Worm (Caenorhabditis elegans): ENCODE data around the gene F47F2.3.

The F47F2.3 gene

ce11 chrX:3875714-3876113 lies 19.8 kb downstream of the F47F2.3 start:
- no peak for TF ChIP-seq lin-11 (tag; optimal IDR thresholded peaks at IDR 0.05)
- no peak for TF ChIP-seq ztf-11 (tag; optimal IDR thresholded peaks at IDR 0.05)
- TF ChIP-seq nhr-129 (tag; optimal IDR thresholded peaks at IDR 0.05) = no peak
- no peak for TF ChIP-seq gmeb-1 (tag; optimal IDR thresholded peaks at IDR 0.05)
- TF ChIP-seq Y55F3AM.14 (GFP tag; optimal IDR thresholded peaks at IDR 0.05) = no peak
- TF ChIP-seq ztf-4 (tag; optimal IDR thresholded peaks at IDR 0.05) = no peak

ce11 chrX:3873445-3873844 lies 22.0 kb downstream of the F47F2.3 start, which contains the start of gene lim-4:
Gene lim-4 (minus strand): TSS chrX:3873545.
- no peak for TF ChIP-seq sma-3 (GFP tag; optimal IDR thresholded peaks at IDR 0.05)
- no peak for TF ChIP-seq sem-4 (tag; optimal IDR thresholded peaks at IDR 0.05)
- no peak for TF ChIP-seq nhr-12 (tag; optimal IDR thresholded peaks at IDR 0.05)
- TF ChIP-seq peb-1 (tag; optimal IDR thresholded peaks at IDR 0.05) = no peak
- TF ChIP-seq nhr-23 (tag; optimal IDR thresholded peaks at IDR 0.05) = no peak
- TF ChIP-seq elt-1 (tag; optimal IDR thresholded peaks at IDR 0.05) = no peak
- no peak for TF ChIP-seq nhr-237 (tag; optimal IDR thresholded peaks at IDR 0.05)
- no peak for TF ChIP-seq fos-1 (tag; optimal IDR thresholded peaks at IDR 0.05)
- no peak for TF ChIP-seq ama-1 (optimal IDR thresholded peaks at IDR 0.05)
- TF ChIP-seq mbf-1 (tag; optimal IDR thresholded peaks at IDR 0.05) = no peak

ce11 chrX:3871578-3872234 lies 23.8 kb downstream of the F47F2.3 start:
- TF ChIP-seq lin-11 (tag; optimal IDR thresholded peaks at IDR 0.05) = no peak
- peak; percentile 29 for TF ChIP-seq zag-1 (tag; optimal IDR thresholded peaks at IDR 0.05)
- TF ChIP-seq lin-39 (tag; optimal IDR thresholded peaks at IDR 0.05) = no peak

- TF ChIP-seq unc-62 (GFP tag; optimal IDR thresholded peaks at IDR 0.05) (no peak), fos-1 (tag; optimal IDR thresholded peaks at IDR 0.05) (no peak), mab-5 (tag; optimal IDR thresholded peaks at IDR 0.05) (no peak), ztf-1 (GFP tag; conservative IDR thresholded peaks at IDR 0.05) (no peak), mbf-1 (tag; optimal IDR thresholded peaks at IDR 0.05) (no peak), nhr-25 (tag; optimal IDR thresholded peaks at IDR 0.05) (peak; percentile 45), skn-1 (tag; optimal IDR thresholded peaks at IDR 0.05) (no peak), elt-1 (tag; optimal IDR thresholded peaks at IDR 0.05) (no peak), ZK546.5 (tag; optimal IDR thresholded peaks at IDR 0.05) (no peak), elt-3 (tag; optimal IDR thresholded peaks at IDR 0.05) (no peak), blmp-1 (tag; optimal IDR thresholded peaks at IDR 0.05; ENCODE audit: insufficient read depth) (peak; percentile 6)
Observed at ce11 chrX:3867760-3868159, 27.7 kb downstream of the F47F2.3 start.

- TF ChIP-seq nhr-10 (tag; optimal IDR thresholded peaks at IDR 0.05) (no peak), R02D3.7 (tag; optimal IDR thresholded peaks at IDR 0.05) (no peak), nhr-6 (tag; optimal IDR thresholded peaks at IDR 0.05) (no peak), nhr-129 (tag; optimal IDR thresholded peaks at IDR 0.05) (no peak), dmd-4 (tag; optimal IDR thresholded peaks at IDR 0.05) (no peak), blmp-1 (tag; optimal IDR thresholded peaks at IDR 0.05; ENCODE audit: insufficient read depth) (no peak), ZK546.5 (tag; optimal IDR thresholded peaks at IDR 0.05) (no peak), lin-11 (tag; optimal IDR thresholded peaks at IDR 0.05) (no peak), nhr-23 (tag; optimal IDR thresholded peaks at IDR 0.05) (no peak), nhr-25 (tag; optimal IDR thresholded peaks at IDR 0.05) (no peak), skn-1 (tag; optimal IDR thresholded peaks at IDR 0.05) (no peak), lin-39 (tag; optimal IDR thresholded peaks at IDR 0.05) (no peak), ztf-1 (GFP tag; conservative IDR thresholded peaks at IDR 0.05) (no peak), peb-1 (tag; optimal IDR thresholded peaks at IDR 0.05) (no peak), sem-4 (tag; optimal IDR thresholded peaks at IDR 0.05) (no peak), ceh-82 (tag; optimal IDR thresholded peaks at IDR 0.05) (no peak), ztf-4 (tag; optimal IDR thresholded peaks at IDR 0.05) (no peak), crh-2 (tag; optimal IDR thresholded peaks at IDR 0.05) (no peak)
Observed at ce11 chrX:3866197-3866596, 29.3 kb downstream of the F47F2.3 start.

ce11 chrX:3861294-3861693 lies 34.2 kb downstream of the F47F2.3 start:
- TF ChIP-seq R02D3.7 (tag; optimal IDR thresholded peaks at IDR 0.05) (no peak), nhr-23 (tag; optimal IDR thresholded peaks at IDR 0.05) (no peak), nhr-77 (tag; optimal IDR thresholded peaks at IDR 0.05) (no peak), snpc-4 (tag; optimal IDR thresholded peaks at IDR 0.05) (no peak), sem-4 (tag; optimal IDR thresholded peaks at IDR 0.05) (no peak), lsy-2 (tag; optimal IDR thresholded peaks at IDR 0.05) (peak in 1 of 2 experiments; percentile 19), crh-2 (tag; optimal IDR thresholded peaks at IDR 0.05) (no peak), sma-9 (GFP tag; optimal IDR thresholded peaks at IDR 0.05) (peak; percentile 42), sma-9 (tag; optimal IDR thresholded peaks at IDR 0.05) (no peak), egl-27 (tag; optimal IDR thresholded peaks at IDR 0.05) (no peak), ztf-4 (tag; optimal IDR thresholded peaks at IDR 0.05) (no peak), unc-39 (tag; optimal IDR thresholded peaks at IDR 0.05) (no peak), ZK546.5 (tag; optimal IDR thresholded peaks at IDR 0.05) (no peak), nhr-237 (tag; optimal IDR thresholded peaks at IDR 0.05) (no peak), mdl-1 (tag; optimal IDR thresholded peaks at IDR 0.05) (no peak), F13H6.1 (tag; optimal IDR thresholded peaks at IDR 0.05) (peak; percentile 18)

All from whole organism, L2 larva.